Worm (Caenorhabditis elegans) whole organism, L4/young adult: ENCODE results near the gene C01G10.5.

Experiments used
- W03F9.2 ChIP-seq: fragments of 150-350 bp; optimal IDR thresholded peaks from 2 replicates; lab custom pipeline; 2014; ENCODE audit warnings: missing biosample characterization, missing genetic modification characterization
- dao-5 ChIP-seq: sonication (generic microtip); optimal IDR thresholded peaks from 2 replicates; lab custom pipeline; 2016; ENCODE audit warnings: missing genotype, missing genetic modification characterization, moderate library complexity, missing compliant biosample characterization
- him-1 ChIP-seq: sonication (generic microtip); optimal IDR thresholded peaks from 2 replicates; lab custom pipeline; 2016; ENCODE audit warnings: missing genotype, missing genetic modification reagents, missing genetic modification characterization, missing compliant biosample characterization

DNA sequence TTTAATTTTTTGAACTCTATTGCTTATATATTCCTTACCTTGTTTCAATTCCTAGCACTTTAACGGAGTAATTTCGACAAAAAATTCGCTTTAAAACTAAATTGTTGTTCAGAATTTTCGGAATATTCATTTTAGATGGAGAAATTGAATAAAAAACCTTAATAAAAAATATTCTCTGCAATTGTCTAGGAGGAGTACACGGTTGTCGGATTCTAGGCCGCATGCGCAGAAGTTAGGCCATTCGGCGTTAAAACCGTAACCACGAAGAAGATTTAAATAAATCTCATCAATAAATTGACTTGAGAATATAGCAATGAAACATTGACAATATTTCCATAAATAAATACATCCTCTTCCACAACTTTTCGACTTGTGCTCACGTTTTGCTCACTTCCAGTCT, 7.0 kb downstream of the C01G10.5 start, which contains the start of the genes C01G10.10 and C01G10.9:
- TF ChIP-seq him-1 = peak; percentile 61
- peak; percentile 72 for TF ChIP-seq W03F9.2 (tag; lab: Kevin White, UChicago)
- no peak for TF ChIP-seq dao-5 (tag; lab: Kevin White, UChicago)
